Fruit fly (Drosophila melanogaster) whole organism: Measurements from ENCODE around the gene CG33310.

Experiments used
- EcR ChIP-seq, 2 experiments: fragments of >200 bp; optimal IDR thresholded peaks; 2 replicates each; lab custom pipeline; 2017; ENCODE audit warnings: missing biosample characterization in 2 of 2, missing genetic modification characterization in 2 of 2, missing genetic modification reagents in 2 of 2
- psq ChIP-seq: fragments of >200 bp; optimal IDR thresholded peaks from 2 replicates; lab custom pipeline; 2017

DNA sequence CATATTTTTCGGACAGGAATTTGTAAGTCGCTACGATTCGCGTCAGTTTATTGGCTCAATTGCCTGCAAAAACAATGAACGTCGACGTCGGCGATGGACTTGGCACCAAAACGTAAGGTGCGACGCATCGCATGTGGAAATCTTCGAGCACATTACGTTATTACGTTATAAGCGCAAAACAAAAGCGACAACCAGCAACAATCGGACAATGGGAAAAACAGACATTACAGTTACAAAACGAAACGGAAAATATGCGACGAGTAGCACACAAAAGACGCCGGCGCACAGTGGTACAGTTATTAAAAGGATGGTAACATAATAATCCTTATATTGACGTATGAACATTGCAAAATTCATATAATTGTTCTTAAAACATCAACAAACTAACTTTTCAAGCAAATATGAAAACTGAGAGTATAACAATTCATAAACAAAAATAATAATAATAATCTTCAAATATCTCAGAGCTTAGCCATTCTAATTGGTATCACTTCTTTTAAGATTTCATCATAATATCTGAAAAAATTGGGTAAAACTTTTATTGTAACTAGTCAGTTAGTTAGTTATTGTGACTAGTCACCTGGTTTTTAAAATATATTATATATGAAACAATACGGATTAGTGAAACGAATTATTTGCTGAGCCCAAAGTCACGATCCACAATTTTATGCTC, 31.7 kb upstream of the CG33310 start:
- TF ChIP-seq psq (lab: Kevin White, UChicago), result no peak
- no peak for TF ChIP-seq EcR (GFP tag; optimal IDR thresholded peaks at IDR 0.05; lab: Kevin White, UChicago)
